Worm (Caenorhabditis elegans) whole organism, L4 larva: ENCODE data around the gene F15B9.8.
"Not testable (repeated sequence)": the region's sequence is repeated elsewhere in the genome, so short reads cannot be mapped to it uniquely, and the experiment has no call there.

Experiments
- D1046.2 ChIP-seq: fragments of 200-800 bp; sonication (Bioruptor generic); IDR thresholded peaks from 2 replicates; pipeline ENCODE4 v1.3.6; 2022; ENCODE audit warnings: missing genetic modification characterization, missing compliant biosample characterization
- T20F7.1 ChIP-seq: fragments of 200-800 bp; sonication (Bioruptor generic); optimal IDR thresholded peaks from 2 replicates; lab custom pipeline; 2018; ENCODE audit warnings: mild to moderate bottlenecking, missing genetic modification characterization, missing compliant biosample characterization
- T26A8.4 ChIP-seq: fragments of 200-800 bp; sonication (Bioruptor generic); IDR thresholded peaks from 2 replicates; pipeline ENCODE4 v1.3.6; 2022; ENCODE audit warnings: missing genetic modification characterization, missing compliant biosample characterization
- Y48G9A.11 ChIP-seq: fragments of 200-800 bp; sonication (Bioruptor generic); IDR thresholded peaks from 2 replicates; pipeline ENCODE4 v1.3.6; 2022; ENCODE audit warnings: missing genetic modification reagents, missing genetic modification characterization, missing compliant biosample characterization
- aha-1 ChIP-seq: fragments of 150-350 bp; peaks from one replicate; lab custom pipeline; 2014; ENCODE audit warnings: missing biosample characterization, missing genetic modification characterization
- ama-1 ChIP-seq: fragments of 150-350 bp; optimal IDR thresholded peaks from 2 replicates; lab custom pipeline; 2014; ENCODE audit warnings: inconsistent platforms, mixed read lengths
- ceh-20 ChIP-seq: fragments of 200-800 bp; sonication (Bioruptor generic); IDR thresholded peaks from 2 replicates; pipeline ENCODE4 v1.3.6; 2022; ENCODE audit warnings: missing genetic modification reagents, missing genetic modification characterization, missing compliant biosample characterization
- ceh-44 ChIP-seq: fragments of 200-800 bp; sonication (Bioruptor generic); IDR thresholded peaks from 2 replicates; pipeline ENCODE4 v1.3.6; 2022; ENCODE audit warnings: missing genetic modification reagents, missing genetic modification characterization, missing compliant biosample characterization
- ceh-82 ChIP-seq: sonication (generic microtip); optimal IDR thresholded peaks from 2 replicates; lab custom pipeline; 2017; ENCODE audit warnings: missing biosample characterization, missing genetic modification characterization
- daf-8 ChIP-seq: fragments of 200-800 bp; sonication (Bioruptor generic); IDR thresholded peaks from 2 replicates; pipeline ENCODE4 v1.3.6; 2022; ENCODE audit warnings: missing genetic modification characterization, missing compliant biosample characterization
- dmd-6 ChIP-seq: fragments of 200-800 bp; sonication (Bioruptor generic); IDR thresholded peaks from 2 replicates; pipeline ENCODE4 v1.3.6; 2022; ENCODE audit warnings: missing genetic modification reagents, missing genetic modification characterization, missing compliant biosample characterization
- dmd-9 ChIP-seq: fragments of 200-800 bp; sonication (Bioruptor generic); IDR thresholded peaks from 2 replicates; pipeline ENCODE4 v1.3.6; 2022; ENCODE audit warnings: missing genetic modification reagents, missing genetic modification characterization, missing compliant biosample characterization
- dpl-1 ChIP-seq: fragments of 150-350 bp; optimal IDR thresholded peaks from 2 replicates; lab custom pipeline; 2014; ENCODE audit warnings: missing biosample characterization, missing genetic modification reagents, missing genetic modification characterization
- dve-1 ChIP-seq: sonication (generic microtip); optimal IDR thresholded peaks from 2 replicates; lab custom pipeline; 2017; ENCODE audit warnings: antibody characterized with exemption, mild to moderate bottlenecking, missing genetic modification characterization, missing compliant biosample characterization; ENCODE audit not compliant: insufficient read depth
- hlh-30 ChIP-seq: sonication (generic microtip); optimal IDR thresholded peaks from 2 replicates; lab custom pipeline; 2017; ENCODE audit warnings: antibody characterized with exemption, mild to moderate bottlenecking, missing genetic modification characterization, missing compliant biosample characterization; ENCODE audit not compliant: insufficient read depth
- lin-15B ChIP-seq: fragments of 150-350 bp; sonication (generic microtip); optimal IDR thresholded peaks from 3 replicates; lab custom pipeline; 2014; ENCODE audit warnings: missing biosample characterization, missing genetic modification characterization
- lin-38 ChIP-seq: fragments of 200-800 bp; sonication (Bioruptor generic); IDR thresholded peaks from 2 replicates; pipeline ENCODE4 v1.3.6; 2022; ENCODE audit warnings: missing genetic modification reagents, missing genetic modification characterization, missing compliant biosample characterization
- lsy-2 ChIP-seq, 2 experiments: fragments of 150-350 bp in 1 of 2; sonication (generic microtip) in 1 of 2; optimal IDR thresholded peaks; 2 replicates each; lab custom pipeline; 2014 to 2017; ENCODE audit warnings: missing biosample characterization in 2 of 2, missing genetic modification characterization in 2 of 2
- madf-5 ChIP-seq, 2 experiments: fragments of 200-800 bp; sonication (Bioruptor generic); IDR thresholded peaks; 2 replicates each; pipeline ENCODE4 v1.3.6; 2022; ENCODE audit warnings: missing compliant biosample characterization in 2 of 2, missing genetic modification characterization in 2 of 2
- mdt-29 ChIP-seq: fragments of 200-800 bp; sonication (Bioruptor generic); IDR thresholded peaks from 2 replicates; pipeline ENCODE4 v1.3.6; 2022; ENCODE audit warnings: missing genetic modification reagents, missing genetic modification characterization, missing compliant biosample characterization
- mep-1 ChIP-seq: fragments of 150-350 bp; sonication (generic microtip); optimal IDR thresholded peaks from 3 replicates; lab custom pipeline; 2014; ENCODE audit warnings: missing biosample characterization, missing genetic modification characterization
- mes-2 ChIP-seq: sonication (generic microtip); optimal IDR thresholded peaks from 2 replicates; lab custom pipeline; 2016; ENCODE audit warnings: missing genotype, mild to moderate bottlenecking, missing genetic modification characterization, missing compliant biosample characterization; ENCODE audit not compliant: poor library complexity, severe bottlenecking
- nhr-10 ChIP-seq: fragments of 150-350 bp; optimal IDR thresholded peaks from 2 replicates; lab custom pipeline; 2014; ENCODE audit warnings: missing biosample characterization, missing genetic modification characterization
- nhr-102 ChIP-seq: sonication (generic microtip); optimal IDR thresholded peaks from 2 replicates; lab custom pipeline; 2016; ENCODE audit warnings: mild to moderate bottlenecking, missing genetic modification characterization, moderate library complexity, missing compliant biosample characterization
- nhr-11 ChIP-seq: fragments of 150-350 bp; optimal IDR thresholded peaks from 2 replicates; lab custom pipeline; 2014; ENCODE audit warnings: missing biosample characterization, missing genetic modification characterization
- nhr-6 ChIP-seq: fragments of 150-350 bp; optimal IDR thresholded peaks from 2 replicates; lab custom pipeline; 2014; ENCODE audit warnings: missing biosample characterization, missing genetic modification characterization
- pha-4 ChIP-seq, 2 experiments: fragments of 150-350 bp in 1 of 2; fragments of 200-800 bp in 1 of 2; sonication (Bioruptor generic) in 1 of 2; IDR thresholded peaks in 1 of 2; optimal IDR thresholded peaks in 1 of 2; 2 replicates each; pipeline versions ENCODE4 v1.3.6 to Lab custom; 2014 to 2022; ENCODE audit warnings: missing genetic modification characterization in 2 of 2, missing genetic modification reagents in 2 of 2, missing biosample characterization in 1 of 2, missing compliant biosample characterization in 1 of 2
- rbr-2 ChIP-seq: sonication (generic microtip); optimal IDR thresholded peaks from 2 replicates; lab custom pipeline; 2016; ENCODE audit warnings: missing genotype, missing genetic modification characterization, missing compliant biosample characterization
- snpc-4 ChIP-seq: fragments of 150-350 bp; optimal IDR thresholded peaks from 2 replicates; lab custom pipeline; 2014; ENCODE audit warnings: missing biosample characterization, missing genetic modification characterization
- spr-3 ChIP-seq: fragments of 200-800 bp; sonication (Bioruptor generic); optimal IDR thresholded peaks from 2 replicates; lab custom pipeline; 2018; ENCODE audit warnings: mild to moderate bottlenecking, missing genetic modification characterization, missing compliant biosample characterization
- unc-62 ChIP-seq, 3 experiments: fragments of 150-350 bp in 1 of 3; sonication (generic microtip); optimal IDR thresholded peaks in 2 of 3; peaks in 1 of 3; 1 replicate in 1 of 3; 2 replicates in 2 of 3; lab custom pipeline; 2014 to 2017; ENCODE audit warnings: missing biosample characterization in 3 of 3, missing genetic modification characterization in 3 of 3, missing genetic modification reagents in 3 of 3, missing genotype in 1 of 3
- vab-7 ChIP-seq: fragments of 200-800 bp; sonication (Bioruptor generic); IDR thresholded peaks from 2 replicates; pipeline ENCODE4 v1.3.6; 2022; ENCODE audit warnings: missing genetic modification reagents, missing genetic modification characterization, missing compliant biosample characterization
- zfp-3 ChIP-seq: fragments of 200-800 bp; sonication (Bioruptor generic); conservative IDR thresholded peaks from 2 replicates; pipeline ENCODE4 v1.3.6; 2022; ENCODE audit warnings: missing genetic modification reagents, missing genetic modification characterization, missing compliant biosample characterization

F15B9.8 gene

DNA sequence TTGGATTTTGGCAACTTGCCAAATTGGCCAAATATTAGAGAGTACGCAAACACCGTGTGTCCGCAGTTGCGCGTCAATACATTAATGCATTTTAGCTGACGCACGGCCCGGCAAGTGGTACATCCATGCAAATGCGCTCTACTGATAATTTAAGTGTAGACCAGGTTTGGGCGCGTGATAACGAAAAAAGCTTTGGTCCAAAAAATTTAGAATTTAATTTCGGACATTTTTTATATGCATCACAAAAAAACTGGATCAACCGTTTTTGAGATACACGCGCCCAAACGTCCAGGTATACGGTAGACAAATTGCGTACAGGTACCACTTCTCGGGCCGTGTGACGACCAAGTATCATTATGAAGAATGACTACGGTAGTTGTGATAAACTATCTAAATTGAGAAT is 20.4 kb upstream of the F15B9.8 start, which contains the start of gene R186.8 (continued):
- TF ChIP-seq pha-4 (GFP tag; IDR thresholded peaks at IDR 0.05; lab: Robert Waterston, UW) = peak; percentile 77
- not testable (repeated sequence) for TF ChIP-seq pha-4 (tag; optimal IDR thresholded peaks at IDR 0.05; lab: Kevin White, UChicago)
- TF ChIP-seq ceh-44 = peak; percentile 84
- TF ChIP-seq zfp-3 (GFP tag; lab: Robert Waterston, UW) = peak; percentile 87
- TF ChIP-seq dmd-6 (GFP tag; lab: Robert Waterston, UW) = peak; percentile 94
- TF ChIP-seq Y48G9A.11 (GFP tag; lab: Robert Waterston, UW) = peak; percentile 52; the same call in 1 of the 2 replicates
- TF ChIP-seq daf-8 (GFP tag; lab: Robert Waterston, UW) = 0 out of 2 replicates have a peak, but pooled peaks have one; percentile 35
- TF ChIP-seq ceh-20 (GFP tag; lab: Robert Waterston, UW) = peak; percentile 82
- peak; percentile 18 for TF ChIP-seq lin-15B
- TF ChIP-seq aha-1 (tag; lab: Kevin White, UChicago) = peak; percentile 96
- peak; percentile 37 for TF ChIP-seq nhr-11
- peak; percentile 92 for TF ChIP-seq T20F7.1
- peak; percentile 99 for TF ChIP-seq lin-38 (GFP tag; lab: Robert Waterston, UW)
- peak; percentile 38 for TF ChIP-seq spr-3

DNA sequence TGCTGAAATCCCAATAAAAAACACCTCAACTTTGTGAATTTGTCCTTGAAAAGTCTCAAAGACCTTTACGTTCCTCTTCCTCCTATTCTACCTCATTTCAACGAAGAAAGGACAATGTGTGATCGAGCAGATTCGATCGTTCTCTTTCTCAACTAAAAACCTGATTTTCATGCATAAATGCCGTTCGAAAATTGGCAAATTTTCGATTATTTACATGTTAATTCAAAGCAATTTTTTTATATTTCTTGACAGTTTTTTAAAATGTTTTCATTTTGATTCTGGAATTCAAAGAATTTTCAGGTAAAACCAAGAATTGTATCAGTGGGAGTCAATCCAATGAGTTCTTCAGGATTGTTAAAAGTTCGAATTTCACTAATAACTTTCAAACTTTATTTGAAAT is 19.8 kb upstream of the F15B9.8 start, which contains the start of gene lin-46:
Gene lin-46 (plus strand): TSS at position 301 of the 400 bp plus-strand sequence.
- TF ChIP-seq D1046.2 (GFP tag; lab: Robert Waterston, UW) (no peak), ama-1 (lab: Kevin White, UChicago) (no peak), hlh-30 (tag; lab: Kevin White, UChicago) (no peak)

DNA sequence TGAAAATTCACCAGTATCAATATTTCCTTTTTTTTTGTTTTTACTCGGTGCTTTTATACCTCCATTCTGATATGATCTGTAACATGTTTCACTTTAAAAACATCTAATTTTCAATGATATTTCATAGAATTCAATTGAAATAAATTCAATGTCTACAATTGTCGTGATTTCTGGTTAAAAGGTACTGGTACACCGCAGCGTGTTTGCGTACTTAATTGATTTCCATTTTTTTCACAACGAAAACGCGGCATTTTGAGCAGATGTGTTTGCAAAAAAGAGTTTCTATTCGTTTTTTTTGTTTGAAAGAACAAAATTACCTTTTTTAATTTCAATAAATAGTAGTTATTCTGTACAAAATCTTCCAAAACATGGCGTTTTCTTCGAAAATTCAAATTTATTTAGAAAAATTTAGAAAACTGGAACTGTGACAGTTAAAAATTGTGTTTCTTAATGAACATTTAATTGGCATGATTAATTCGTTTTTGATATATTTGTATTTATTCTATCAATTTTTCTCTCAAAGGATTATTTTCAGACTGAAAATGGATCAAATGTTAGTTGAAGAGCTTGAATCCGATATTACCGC is 17.7 kb upstream of the F15B9.8 start, which contains the start of gene pnn-1:
Gene pnn-1 (plus strand): TSS at position 536 of the 586 bp plus-strand sequence.
- TF ChIP-seq snpc-4 (tag; lab: Kevin White, UChicago) = no peak
- TF ChIP-seq nhr-102 (tag; lab: Kevin White, UChicago) = no peak
- TF ChIP-seq rbr-2 (tag; lab: Kevin White, UChicago) = no peak
- peak; percentile 19 for TF ChIP-seq mep-1 (tag; lab: Kevin White, UChicago)
- peak; percentile 50 for TF ChIP-seq dpl-1 (GFP tag; lab: Kevin White, UChicago)
- TF ChIP-seq lsy-2 (tag; optimal IDR thresholded peaks at IDR 0.05; lab: Kevin White, UChicago) = peak in 1 of 2 experiments; percentile 90
- TF ChIP-seq mes-2 = peak; percentile 68
- no peak for TF ChIP-seq dmd-9
- peak; percentile 44 for TF ChIP-seq nhr-6 (tag; lab: Kevin White, UChicago)
- no peak for TF ChIP-seq mdt-29 (GFP tag; lab: Robert Waterston, UW)
- TF ChIP-seq dve-1 = peak; percentile 34
- TF ChIP-seq T20F7.1 = peak; percentile 74
- TF ChIP-seq ceh-44 = no peak
- no peak for TF ChIP-seq madf-5 (GFP tag; IDR thresholded peaks at IDR 0.05; lab: Robert Waterston, UW)
- TF ChIP-seq lin-38 (GFP tag; lab: Robert Waterston, UW) = peak; percentile 75
- TF ChIP-seq, all 104 proteins: peak for 8

DNA sequence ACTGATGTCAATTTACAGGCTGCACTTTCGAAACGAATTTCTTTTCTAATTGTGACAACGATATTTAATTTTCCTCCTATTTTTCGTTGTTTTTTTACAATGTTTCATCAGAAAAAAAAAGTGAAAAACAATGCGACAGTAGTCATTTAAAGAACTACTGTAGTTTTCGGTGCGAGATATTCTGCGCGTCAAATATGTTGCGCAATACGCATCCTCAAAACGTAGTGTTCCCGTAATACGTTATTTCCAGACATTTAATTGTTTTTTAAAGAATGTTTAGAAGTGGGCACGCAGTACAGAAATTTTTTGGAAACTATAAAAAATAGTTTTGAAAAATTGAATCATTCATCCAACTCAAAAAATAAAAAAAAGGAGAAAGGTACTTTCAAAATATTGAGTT is 14.3 kb upstream of the F15B9.8 start:
- TF ChIP-seq nhr-10 (tag; lab: Kevin White, UChicago) (no peak), vab-7 (no peak), ceh-82 (tag; lab: Kevin White, UChicago) (no peak), T26A8.4 (GFP tag; lab: Robert Waterston, UW) (no peak), unc-62 (GFP tag; optimal IDR thresholded peaks at IDR 0.05 in 1 of 2; lab: Kevin White, UChicago) (peak in 1 of 2 experiments; percentile 59), unc-62 (tag; optimal IDR thresholded peaks at IDR 0.05; lab: Kevin White, UChicago) (no peak), madf-5 (GFP tag; IDR thresholded peaks at IDR 0.05; lab: Robert Waterston, UW) (no peak)
